Fruit fly (Drosophila melanogaster): ENCODE data around the gene CG34316.

CG34316 gene

dm6 chr3R:15218824-15219576 lies 11.4 kb upstream of the CG34316 start, which contains the start of the genes SIDL and CG12241 (continued):
- TF ChIP-seq HmgZ (tag; optimal IDR thresholded peaks at IDR 0.05) (peak; percentile 16), Oli (tag; optimal IDR thresholded peaks at IDR 0.05) (peak; percentile 33), Fer2 (tag; optimal IDR thresholded peaks at IDR 0.05) (peak; percentile 62), Mes4 (GFP tag; optimal IDR thresholded peaks at IDR 0.05) (peak; percentile 22), CG8944 (GFP tag; optimal IDR thresholded peaks at IDR 0.05) (peak; percentile 60), Abd-B (GFP tag; optimal IDR thresholded peaks at IDR 0.05) (peak; percentile 94), hb (GFP tag; IDR thresholded peaks at IDR 0.05; ENCODE audit: partially characterized antibody) (no peak), vvl (GFP tag; IDR thresholded peaks at IDR 0.05) (peak; percentile 96), org-1 (GFP tag; optimal IDR thresholded peaks at IDR 0.05) (peak; percentile 11), ci (GFP tag; IDR thresholded peaks at IDR 0.05) (no peak), dan (GFP tag; IDR thresholded peaks at IDR 0.05) (peak; percentile 50; the same call in 1 of the 2 replicates), knrl (GFP tag; IDR thresholded peaks at IDR 0.05; ENCODE audit: partially characterized antibody) (peak; percentile 16; the same call in 1 of the 3 replicates), CG6854 (GFP tag; optimal IDR thresholded peaks at IDR 0.05) (peak; percentile 78), CG1024 (GFP tag; IDR thresholded peaks at IDR 0.05) (peak; percentile 87), bowl (GFP tag; IDR thresholded peaks at IDR 0.05) (no peak; the same call in 1 of the 2 replicates), CG16815 (GFP tag; optimal IDR thresholded peaks at IDR 0.05) (peak; percentile 25), D19B (GFP tag; optimal IDR thresholded peaks at IDR 0.05) (peak; percentile 90), run (tag; optimal IDR thresholded peaks at IDR 0.05) (no peak), Six4 (GFP tag; optimal IDR thresholded peaks at IDR 0.05) (peak; percentile 65), nmo (GFP tag; optimal IDR thresholded peaks at IDR 0.05) (peak; percentile 93), CG31365 (tag; optimal IDR thresholded peaks at IDR 0.05) (peak; percentile 27), CG17568 (GFP tag; optimal IDR thresholded peaks at IDR 0.05) (no peak), CG34376 (GFP tag; optimal IDR thresholded peaks at IDR 0.05) (peak; percentile 71), danr (GFP tag; IDR thresholded peaks at IDR 0.05) (peak; percentile 87), zfh2 (GFP tag; optimal IDR thresholded peaks at IDR 0.05) (peak; percentile 85), CG17802 (tag; optimal IDR thresholded peaks at IDR 0.05) (peak; percentile 42), CG14014 (GFP tag; IDR thresholded peaks at IDR 0.05) (peak; percentile 39; the same call in 1 of the 2 replicates), fd3F (GFP tag; optimal IDR thresholded peaks at IDR 0.05) (peak; percentile 46), CG30403 (GFP tag; optimal IDR thresholded peaks at IDR 0.05) (peak; percentile 85), Ptx1 (GFP tag; IDR thresholded peaks at IDR 0.05) (peak; percentile 96), salm (tag; optimal IDR thresholded peaks at IDR 0.05) (peak; percentile 23), D19A (tag; optimal IDR thresholded peaks at IDR 0.05) (no peak), D (optimal IDR thresholded peaks at IDR 0.05) (no peak), D (GFP tag; optimal IDR thresholded peaks at IDR 0.05) (peak; percentile 72), B-H1 (GFP tag; IDR thresholded peaks at IDR 0.05) (peak; percentile 93), CG2199 (GFP tag; IDR thresholded peaks at IDR 0.05) (peak; percentile 81), CG16863 (GFP tag; optimal IDR thresholded peaks at IDR 0.05) (peak; percentile 52), br (optimal IDR thresholded peaks at IDR 0.05) (no peak), tgo (GFP tag; IDR thresholded peaks at IDR 0.05) (peak; percentile 96), eyg (GFP tag; optimal IDR thresholded peaks at IDR 0.05) (peak; percentile 51), nerfin-1 (tag; optimal IDR thresholded peaks at IDR 0.05) (peak; percentile 57), CG33213 (GFP tag; optimal IDR thresholded peaks at IDR 0.05) (peak; percentile 59), CG2202 (tag; optimal IDR thresholded peaks at IDR 0.05) (no peak), bsh (GFP tag; optimal IDR thresholded peaks at IDR 0.05) (peak in 1 of 2 experiments; percentile 44), CG11504 (tag; optimal IDR thresholded peaks at IDR 0.05) (no peak), tll (GFP tag; optimal IDR thresholded peaks at IDR 0.05) (no peak), ind (GFP tag; optimal IDR thresholded peaks at IDR 0.05) (peak; percentile 88), CG2678 (tag; optimal IDR thresholded peaks at IDR 0.05) (peak; percentile 92), Mrtf (GFP tag; IDR thresholded peaks at IDR 0.05) (peak; percentile 85)

Data from whole organism, embryonic.